Worm (Caenorhabditis elegans): ENCODE results near the gene C24D10.6.

The C24D10.6 gene

DNA sequence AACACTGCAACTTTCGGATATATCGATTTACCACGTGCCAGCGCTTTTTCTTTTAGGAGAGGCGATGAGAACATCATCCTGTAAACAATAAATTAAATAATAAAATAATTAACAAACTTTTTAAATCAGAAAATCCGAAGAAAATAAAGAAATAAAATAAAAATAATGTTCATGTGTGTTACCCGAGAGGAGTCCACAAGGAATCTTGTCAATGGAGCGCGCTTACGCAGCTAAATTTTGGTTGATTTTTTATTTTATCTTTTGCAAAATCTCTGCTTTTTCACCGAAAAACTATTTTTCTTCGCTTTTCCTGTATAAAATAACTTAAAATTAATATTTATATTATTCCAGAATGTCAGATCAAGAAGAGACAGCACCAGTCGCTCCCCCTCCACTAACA lies at the start of gene C24D10.6, which contains the start of gene C24D10.4 (continued):
- TF ChIP-seq mdl-1 (tag; optimal IDR thresholded peaks at IDR 0.05) (peak in 1 of 2 experiments; percentile 29), zag-1 (tag; optimal IDR thresholded peaks at IDR 0.05) (no peak), ceh-63 (GFP tag; optimal IDR thresholded peaks at IDR 0.05) (no peak), nhr-237 (tag; optimal IDR thresholded peaks at IDR 0.05) (no peak), unc-86 (tag; optimal IDR thresholded peaks at IDR 0.05) (peak; percentile 8), sox-4 (tag; optimal IDR thresholded peaks at IDR 0.05) (no peak), irx-1 (tag; optimal IDR thresholded peaks at IDR 0.05) (peak; percentile 63), F16B12.6 (tag; optimal IDR thresholded peaks at IDR 0.05) (peak; percentile 32), dsc-1 (tag; optimal IDR thresholded peaks at IDR 0.05) (peak; percentile 29), lin-13 (GFP tag; optimal IDR thresholded peaks at IDR 0.05) (peak; percentile 23), rnt-1 (tag; optimal IDR thresholded peaks at IDR 0.05) (peak; percentile 64), dpl-1 (GFP tag; optimal IDR thresholded peaks at IDR 0.05) (peak; percentile 51 to 71 (median 65)), Y116A8C.19 (tag; optimal IDR thresholded peaks at IDR 0.05; ENCODE audit: borderline replicate concordance) (no peak), tlp-1 (tag; optimal IDR thresholded peaks at IDR 0.05) (no peak), ceh-88 (GFP tag; IDR thresholded peaks at IDR 0.05) (no peak; the same call in 1 of the 2 replicates), nhr-84 (tag; optimal IDR thresholded peaks at IDR 0.05) (no peak), nhr-19 (GFP tag; conservative IDR thresholded peaks at IDR 0.05) (peak; percentile 33), nhr-12 (tag; optimal IDR thresholded peaks at IDR 0.05) (no peak), nhr-11 (tag; optimal IDR thresholded peaks at IDR 0.05) (no peak), fkh-4 (tag; optimal IDR thresholded peaks at IDR 0.05; ENCODE audit: borderline replicate concordance) (no peak), nhr-28 (tag; optimal IDR thresholded peaks at IDR 0.05) (no peak), swsn-7 (tag; optimal IDR thresholded peaks at IDR 0.05) (peak; percentile 60), aly-2 (tag; optimal IDR thresholded peaks at IDR 0.05) (no peak), lin-39 (tag; optimal IDR thresholded peaks at IDR 0.05) (peak; percentile 39), lin-35 (GFP tag; optimal IDR thresholded peaks at IDR 0.05) (peak; percentile 62 to 69), nhr-77 (tag; optimal IDR thresholded peaks at IDR 0.05) (no peak), C16A3.4 (tag; optimal IDR thresholded peaks at IDR 0.05) (peak; percentile 39), tbx-2 (tag; optimal IDR thresholded peaks at IDR 0.05) (peak; percentile 49), ztf-4 (tag; optimal IDR thresholded peaks at IDR 0.05) (no peak), nhr-85 (tag) (peak; percentile 64), ceh-8 (GFP tag; optimal IDR thresholded peaks at IDR 0.05) (peak; percentile 9), fos-1 (tag; optimal IDR thresholded peaks at IDR 0.05) (no peak)

DNA sequence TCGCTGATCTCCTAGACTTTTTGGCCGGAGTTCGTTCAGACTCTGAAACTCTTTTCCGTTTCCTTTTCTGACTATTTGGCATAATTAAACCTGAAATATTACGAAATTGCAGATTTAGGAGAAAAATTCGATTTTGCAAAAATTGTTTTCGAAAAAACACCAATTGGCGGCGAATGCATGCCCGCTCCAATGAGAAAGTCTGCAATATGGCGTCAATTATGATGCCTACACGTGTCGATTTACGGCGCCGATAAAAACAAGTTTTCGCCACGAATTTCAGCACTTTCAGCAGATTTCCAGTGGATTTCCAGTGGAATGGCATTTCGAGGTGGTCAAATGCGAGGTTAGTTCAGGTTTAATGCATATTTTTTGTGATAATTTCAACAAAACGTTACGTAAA lies 49.3 kb upstream of the C24D10.6 start, which contains the start of the genes Y59E9AL.36 and nbet-1:
TSS of gene Y59E9AL.36 (minus strand) at position 92 of the 400 bp plus-strand sequence.
TSS of gene nbet-1 (plus strand) at position 112 of the 400 bp plus-strand sequence.
- TF ChIP-seq blmp-1 (tag; optimal IDR thresholded peaks at IDR 0.05) (peak; percentile 43), C04F5.9 (tag; optimal IDR thresholded peaks at IDR 0.05) (peak; percentile 41), nhr-20 (tag; optimal IDR thresholded peaks at IDR 0.05) (peak; percentile 72), elt-3 (tag; optimal IDR thresholded peaks at IDR 0.05) (peak in 2 of 6 experiments; percentile 37 to 40), hlh-17 (GFP tag; optimal IDR thresholded peaks at IDR 0.05; ENCODE audit: borderline replicate concordance) (no peak), ztf-11 (tag; optimal IDR thresholded peaks at IDR 0.05) (no peak), nhr-71 (tag; optimal IDR thresholded peaks at IDR 0.05) (peak; percentile 82), lin-13 (GFP tag; optimal IDR thresholded peaks at IDR 0.05) (peak; percentile 61), unc-130 (tag; optimal IDR thresholded peaks at IDR 0.05) (peak; percentile 89), snpc-4 (tag; optimal IDR thresholded peaks at IDR 0.05) (peak; percentile 45), ztf-4 (tag; optimal IDR thresholded peaks at IDR 0.05) (no peak), aha-1 (tag; optimal IDR thresholded peaks at IDR 0.05) (no peak), xbp-1 (tag; optimal IDR thresholded peaks at IDR 0.05) (peak; percentile 81), lin-15B (tag; optimal IDR thresholded peaks at IDR 0.05) (peak; percentile 97), fos-1 (tag; optimal IDR thresholded peaks at IDR 0.05) (peak; percentile 57), dsc-1 (tag; optimal IDR thresholded peaks at IDR 0.05) (peak; percentile 51), sptf-1 (tag; optimal IDR thresholded peaks at IDR 0.05) (no peak), egl-27 (tag; optimal IDR thresholded peaks at IDR 0.05) (no peak), zip-4 (GFP tag; optimal IDR thresholded peaks at IDR 0.05) (peak; percentile 21), mef-2 (tag; optimal IDR thresholded peaks at IDR 0.05) (no peak), fkh-4 (tag; optimal IDR thresholded peaks at IDR 0.05; ENCODE audit: borderline replicate concordance) (no peak), lin-39 (tag; optimal IDR thresholded peaks at IDR 0.05) (peak; percentile 13), C16A3.4 (tag; optimal IDR thresholded peaks at IDR 0.05) (peak; percentile 90), alr-1 (tag; optimal IDR thresholded peaks at IDR 0.05; ENCODE audit: borderline replicate concordance) (no peak), unc-62 (GFP tag; optimal IDR thresholded peaks at IDR 0.05) (no peak), irx-1 (tag; optimal IDR thresholded peaks at IDR 0.05) (peak; percentile 61), pax-3 (tag; optimal IDR thresholded peaks at IDR 0.05) (no peak), mdl-1 (tag; optimal IDR thresholded peaks at IDR 0.05) (peak in 1 of 2 experiments; percentile 78), skn-1 (tag; optimal IDR thresholded peaks at IDR 0.05) (peak; percentile 70), nhr-85 (tag) (peak; percentile 71)

All from whole organism, L1 larva.